Fruit fly (Drosophila melanogaster) whole organism: ENCODE measurements around the gene Osi18.

Experiments
- CG8478 ChIP-seq: fragments of >200 bp; optimal IDR thresholded peaks from 2 replicates; lab custom pipeline; 2018; ENCODE audit warnings: inconsistent platforms
- psq ChIP-seq: fragments of >200 bp; optimal IDR thresholded peaks from 2 replicates; lab custom pipeline; 2017
- usp ChIP-seq: fragments of >200 bp; optimal IDR thresholded peaks from 2 replicates; lab custom pipeline; 2017; ENCODE audit warnings: missing biosample characterization, missing genetic modification characterization, mixed read lengths

DNA sequence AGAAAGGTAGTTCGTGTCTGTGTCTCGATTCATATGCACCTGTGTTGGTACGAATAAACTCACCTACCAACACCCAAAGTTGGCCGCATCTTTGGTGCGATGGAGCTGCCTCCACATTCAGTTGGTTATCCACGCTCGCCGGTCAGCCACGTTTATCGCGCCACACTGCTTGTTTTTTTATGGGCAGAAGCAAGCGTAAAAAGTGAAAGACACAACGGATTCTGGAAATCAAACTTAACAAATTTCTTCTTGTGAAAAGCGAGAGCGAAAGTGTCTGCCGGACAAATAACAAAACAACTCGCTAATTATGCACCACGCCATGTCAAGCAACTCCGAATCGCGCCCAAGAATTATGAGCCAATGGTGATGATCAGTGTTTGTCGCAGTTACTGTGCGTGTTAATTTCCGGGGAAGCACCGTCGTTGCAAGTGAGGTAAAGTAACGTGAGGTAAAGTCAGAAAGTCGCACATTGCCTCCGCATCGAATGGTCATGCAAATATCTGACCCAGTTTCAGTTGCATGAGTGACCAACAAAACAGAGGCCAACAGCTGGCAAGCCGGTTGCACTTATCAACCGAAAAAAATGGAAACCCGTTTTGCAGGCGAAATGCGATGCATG lies 18.3 kb upstream of the Osi18 start, which contains the start of gene Osi17:
- no peak for TF ChIP-seq CG8478
- no peak for TF ChIP-seq psq (lab: Kevin White, UChicago)
- no peak for TF ChIP-seq usp
